Worm (Caenorhabditis elegans) whole organism, L3 larva: ENCODE measurements around the gene algn-9.
A peak's percentile ranks its signal among the peaks of the same experiment; 100 is the strongest.

Experiments
- aly-2 ChIP-seq: fragments of 150-350 bp; optimal IDR thresholded peaks from 2 replicates; lab custom pipeline; 2014; ENCODE audit warnings: missing biosample characterization, missing genetic modification characterization
- ama-1 ChIP-seq: fragments of 150-350 bp; optimal IDR thresholded peaks from 2 replicates; lab custom pipeline; 2018
- ceh-82 ChIP-seq: fragments of 150-350 bp; optimal IDR thresholded peaks from 2 replicates; lab custom pipeline; 2014; ENCODE audit warnings: missing biosample characterization, missing genetic modification characterization
- ceh-9 ChIP-seq: sonication (generic microtip); optimal IDR thresholded peaks from 2 replicates; lab custom pipeline; 2018; ENCODE audit warnings: missing biosample characterization, missing genetic modification characterization
- egl-27 ChIP-seq: sonication (generic microtip); optimal IDR thresholded peaks from 4 replicates; lab custom pipeline; 2017; ENCODE audit warnings: missing biosample characterization, missing genetic modification reagents, missing genetic modification characterization
- elt-1 ChIP-seq: fragments of 150-350 bp; optimal IDR thresholded peaks from 2 replicates; lab custom pipeline; 2014; ENCODE audit warnings: missing biosample characterization, missing genetic modification characterization
- elt-2 ChIP-seq: sonication (generic microtip); optimal IDR thresholded peaks from 2 replicates; lab custom pipeline; 2016; ENCODE audit warnings: missing genetic modification reagents, mild to moderate bottlenecking, missing genetic modification characterization, missing compliant biosample characterization
- elt-3 ChIP-seq, 3 experiments: fragments of 150-350 bp in 1 of 3; sonication (generic microtip) in 2 of 3; optimal IDR thresholded peaks; 2 replicates in 2 of 3; 4 replicates in 1 of 3; lab custom pipeline; 2014 to 2017; ENCODE audit warnings: missing biosample characterization in 3 of 3, missing genetic modification characterization in 3 of 3
- fkh-10 ChIP-seq: sonication (generic microtip); optimal IDR thresholded peaks from 2 replicates; lab custom pipeline; 2017; ENCODE audit warnings: missing biosample characterization, missing genetic modification reagents, missing genetic modification characterization
- fkh-2 ChIP-seq: fragments of 150-350 bp; optimal IDR thresholded peaks from 2 replicates; lab custom pipeline; 2014; ENCODE audit warnings: missing biosample characterization, missing genetic modification reagents, missing genetic modification characterization
- hmg-11 ChIP-seq: sonication (generic microtip); optimal IDR thresholded peaks from 2 replicates; lab custom pipeline; 2016; ENCODE audit warnings: missing genetic modification characterization, missing compliant biosample characterization
- lin-15B ChIP-seq: fragments of 150-350 bp; optimal IDR thresholded peaks from 2 replicates; lab custom pipeline; 2014; ENCODE audit warnings: missing biosample characterization, missing genetic modification characterization
- lin-39 ChIP-seq: fragments of 150-350 bp; optimal IDR thresholded peaks from 2 replicates; lab custom pipeline; 2018; ENCODE audit warnings: missing biosample characterization, missing genetic modification reagents, missing genetic modification characterization
- lsy-12 ChIP-seq: sonication (generic microtip); optimal IDR thresholded peaks from 2 replicates; lab custom pipeline; 2016; ENCODE audit warnings: mild to moderate bottlenecking, missing genetic modification characterization, missing compliant biosample characterization
- mml-1 ChIP-seq: fragments of 150-350 bp; sonication (generic microtip); optimal IDR thresholded peaks from 3 replicates; lab custom pipeline; 2014; ENCODE audit warnings: missing biosample characterization, missing genetic modification characterization
- nfya-1 ChIP-seq: sonication (generic microtip); optimal IDR thresholded peaks from 2 replicates; lab custom pipeline; 2017; ENCODE audit warnings: missing genetic modification characterization, mild to moderate bottlenecking, missing compliant biosample characterization, antibody characterized with exemption, moderate library complexity; ENCODE audit not compliant: insufficient read depth
- nhr-12 ChIP-seq: fragments of 150-350 bp; optimal IDR thresholded peaks from 2 replicates; lab custom pipeline; 2014; ENCODE audit warnings: missing biosample characterization, missing genetic modification characterization
- nhr-23 ChIP-seq: fragments of 150-350 bp; optimal IDR thresholded peaks from 2 replicates; lab custom pipeline; 2014; ENCODE audit warnings: missing biosample characterization, missing genetic modification reagents, missing genetic modification characterization
- nhr-28 ChIP-seq: fragments of 150-350 bp; optimal IDR thresholded peaks from 2 replicates; lab custom pipeline; 2014; ENCODE audit warnings: missing biosample characterization, missing genetic modification characterization
- nhr-43 ChIP-seq: sonication (generic microtip); optimal IDR thresholded peaks from 2 replicates; lab custom pipeline; 2016; ENCODE audit warnings: mild to moderate bottlenecking, missing genetic modification characterization, missing compliant biosample characterization; ENCODE audit not compliant: poor library complexity, severe bottlenecking
- nhr-67 ChIP-seq: fragments of 150-350 bp; optimal IDR thresholded peaks from 2 replicates; lab custom pipeline; 2014; ENCODE audit warnings: missing biosample characterization, missing genetic modification characterization
- nhr-76 ChIP-seq: fragments of 150-350 bp; sonication (generic microtip); optimal IDR thresholded peaks from 5 replicates; lab custom pipeline; 2014; ENCODE audit warnings: missing biosample characterization, missing genetic modification characterization
- nhr-77 ChIP-seq: fragments of 150-350 bp; optimal IDR thresholded peaks from 2 replicates; lab custom pipeline; 2014; ENCODE audit warnings: missing biosample characterization, missing genetic modification characterization
- pha-4 ChIP-seq: fragments of 150-350 bp; optimal IDR thresholded peaks from 2 replicates; lab custom pipeline; 2014; ENCODE audit warnings: missing biosample characterization, missing genetic modification reagents, missing genetic modification characterization
- pqm-1 ChIP-seq: fragments of 150-350 bp; optimal IDR thresholded peaks from 2 replicates; lab custom pipeline; 2017; ENCODE audit warnings: missing biosample characterization, missing genetic modification characterization, inconsistent platforms
- sea-2 ChIP-seq: fragments of 150-350 bp; sonication (generic microtip); optimal IDR thresholded peaks from 4 replicates; lab custom pipeline; 2014; ENCODE audit warnings: missing biosample characterization, missing genetic modification reagents, missing genetic modification characterization
- skn-1 ChIP-seq: fragments of 150-350 bp; optimal IDR thresholded peaks from 2 replicates; lab custom pipeline; 2014; ENCODE audit warnings: missing biosample characterization, missing genetic modification characterization
- snpc-4 ChIP-seq: fragments of 150-350 bp; optimal IDR thresholded peaks from 2 replicates; lab custom pipeline; 2014; ENCODE audit warnings: missing biosample characterization, missing genetic modification characterization
- tbx-2 ChIP-seq: sonication (generic microtip); optimal IDR thresholded peaks from 2 replicates; lab custom pipeline; 2016; ENCODE audit warnings: mild to moderate bottlenecking, missing genetic modification characterization, missing compliant biosample characterization
- unc-39 ChIP-seq: sonication (generic microtip); optimal IDR thresholded peaks from 4 replicates; lab custom pipeline; 2017; ENCODE audit warnings: missing biosample characterization, missing genetic modification characterization
- unc-62 ChIP-seq: fragments of 150-350 bp; sonication (generic microtip); optimal IDR thresholded peaks from 4 replicates; lab custom pipeline; 2014; ENCODE audit warnings: missing biosample characterization, missing genetic modification reagents, missing genetic modification characterization
- ztf-4 ChIP-seq: fragments of 150-350 bp; optimal IDR thresholded peaks from 2 replicates; lab custom pipeline; 2014; ENCODE audit warnings: missing biosample characterization, missing genetic modification characterization

algn-9 gene

DNA sequence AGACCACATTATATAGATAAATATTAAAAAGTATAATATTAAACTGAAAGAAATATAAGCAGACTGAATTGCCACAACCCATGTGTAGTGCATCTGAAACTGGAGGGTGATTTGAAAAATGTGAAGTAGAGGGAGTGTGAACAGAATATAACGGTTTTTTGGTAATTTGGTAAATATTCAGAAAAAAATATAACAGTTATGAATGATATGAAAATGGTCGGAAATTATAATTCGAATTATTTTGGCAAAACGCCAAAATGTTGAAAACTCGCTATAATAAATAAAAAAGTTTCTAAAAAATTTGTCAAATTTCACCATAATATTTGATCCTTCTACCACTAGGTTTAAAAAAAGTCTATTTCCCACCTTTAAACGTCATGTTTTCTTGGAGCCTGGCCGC, 18.0 kb downstream of the algn-9 start, which contains the start of gene srv-2:
TSS of gene srv-2 (minus strand) at position 101 of the 400 bp plus-strand sequence.
- no peak for TF ChIP-seq pha-4
- no peak for TF ChIP-seq nhr-23 (tag; lab: Kevin White, UChicago)
- no peak for TF ChIP-seq ama-1 (lab: Kevin White, UChicago)
- TF ChIP-seq elt-1 (tag; lab: Kevin White, UChicago) = no peak
- TF ChIP-seq lsy-12 (tag; lab: Kevin White, UChicago) = no peak
- no peak for TF ChIP-seq nhr-77 (tag; lab: Kevin White, UChicago)
- no peak for TF ChIP-seq fkh-2 (tag; lab: Kevin White, UChicago)
- no peak for TF ChIP-seq pqm-1 (tag; lab: Kevin White, UChicago)
- TF ChIP-seq nhr-67 (tag; lab: Kevin White, UChicago) = no peak
- no peak for TF ChIP-seq lin-15B

DNA sequence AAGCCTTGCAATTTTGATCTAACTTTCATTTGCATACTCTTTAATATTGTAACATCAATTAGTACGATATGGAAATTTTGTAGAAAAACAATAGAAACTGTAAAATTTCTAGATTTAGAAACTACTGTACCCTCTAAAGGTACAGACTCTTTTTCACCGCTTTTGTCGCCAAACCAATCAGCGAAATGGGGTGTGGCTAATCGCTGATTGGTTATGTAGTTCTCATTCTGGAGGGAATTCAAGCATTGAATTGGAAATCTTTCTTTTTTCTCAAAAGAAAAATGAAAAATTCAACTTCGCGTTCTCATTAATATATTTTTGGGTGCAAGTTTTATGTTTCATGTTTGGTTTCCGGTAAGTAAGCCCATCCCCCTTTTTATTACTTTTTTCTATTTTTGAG, 19.4 kb downstream of the algn-9 start:
- peak; percentile 81 for TF ChIP-seq nfya-1 (tag; lab: Kevin White, UChicago)
- TF ChIP-seq lin-39 = no peak

DNA sequence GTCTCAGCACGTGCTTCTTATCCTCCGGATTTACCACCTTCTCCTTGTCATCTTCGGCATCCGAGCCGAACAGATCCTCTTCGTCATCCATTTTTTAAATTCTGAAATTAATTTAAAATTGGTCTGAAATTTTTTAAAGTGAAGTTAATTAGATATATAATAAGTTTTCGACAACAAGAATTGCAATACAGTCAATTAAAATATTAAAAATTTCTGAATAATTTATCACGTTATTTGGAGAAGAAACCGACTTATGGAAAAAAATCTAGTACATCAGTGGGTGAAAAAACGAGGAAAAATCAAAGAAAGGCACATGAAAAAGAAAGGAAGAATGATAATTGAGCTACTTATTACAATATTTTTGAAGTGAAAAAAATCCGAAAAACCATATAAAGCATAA, 21.4 kb downstream of the algn-9 start, which contains the start of gene taf-13:
TSS of gene taf-13 (minus strand) at position 101 of the 400 bp plus-strand sequence.
- TF ChIP-seq unc-62 (GFP tag; lab: Kevin White, UChicago) = no peak
- TF ChIP-seq mml-1 (tag; lab: Kevin White, UChicago) = no peak
- TF ChIP-seq lsy-12 (tag; lab: Kevin White, UChicago) = no peak
- TF ChIP-seq nhr-28 (tag; lab: Kevin White, UChicago) = no peak
- TF ChIP-seq egl-27 (tag; lab: Kevin White, UChicago) = no peak
- no peak for TF ChIP-seq ceh-82 (tag; lab: Kevin White, UChicago)
- TF ChIP-seq lin-39 = no peak
- TF ChIP-seq sea-2 (GFP tag; lab: Kevin White, UChicago) = no peak
- TF ChIP-seq ceh-9 = no peak

DNA sequence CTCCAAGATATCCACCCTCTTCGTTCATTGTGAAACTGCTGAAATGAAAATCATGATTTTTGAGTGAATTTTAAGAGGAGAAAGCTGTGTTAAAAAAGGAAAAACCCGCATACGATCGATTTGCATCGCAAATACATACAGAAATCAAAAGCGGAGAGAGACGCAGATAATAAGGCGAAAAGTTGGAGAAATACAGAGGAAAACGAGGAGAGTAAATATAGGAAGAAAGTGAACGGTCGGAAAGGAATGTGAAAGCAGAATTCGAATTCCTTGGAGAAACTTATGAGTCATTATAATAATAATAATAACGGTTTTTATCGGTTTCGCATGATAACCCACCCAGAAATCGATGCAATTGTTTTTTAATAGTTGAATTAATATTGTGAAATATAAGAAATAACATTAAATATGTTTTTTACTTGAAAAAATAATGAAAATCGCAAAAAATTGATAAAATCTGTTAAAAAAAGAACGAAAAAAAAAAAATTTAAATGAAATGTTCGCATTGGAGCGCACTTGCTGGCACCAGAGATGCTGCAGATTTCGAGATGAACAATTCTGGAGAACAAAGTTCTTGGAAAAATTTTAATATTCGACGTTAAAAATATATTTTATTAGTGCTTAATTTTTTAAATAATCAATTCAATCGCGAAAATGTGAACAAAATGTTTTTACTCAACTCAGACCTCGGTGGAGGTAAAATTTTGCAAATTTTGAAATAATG, 23.3 kb downstream of the algn-9 start, which contains the start of gene ccm-3:
TSS of gene ccm-3 (minus strand) at position 38 of the 724 bp plus-strand sequence.
- TF ChIP-seq nhr-23 (tag; lab: Kevin White, UChicago) = peak; percentile 5
- peak; percentile 31 for TF ChIP-seq nfya-1 (tag; lab: Kevin White, UChicago)
- peak; percentile 43 for TF ChIP-seq elt-2 (tag; lab: Kevin White, UChicago)
- peak; percentile 80 for TF ChIP-seq pha-4
- peak; percentile 72 for TF ChIP-seq lin-15B
- TF ChIP-seq hmg-11 (tag; lab: Kevin White, UChicago) = peak; percentile 1
- TF ChIP-seq unc-39 (tag; lab: Kevin White, UChicago) = no peak
- no peak for TF ChIP-seq unc-62 (GFP tag; lab: Kevin White, UChicago)
- TF ChIP-seq fkh-10 (GFP tag; lab: Kevin White, UChicago) = no peak

DNA sequence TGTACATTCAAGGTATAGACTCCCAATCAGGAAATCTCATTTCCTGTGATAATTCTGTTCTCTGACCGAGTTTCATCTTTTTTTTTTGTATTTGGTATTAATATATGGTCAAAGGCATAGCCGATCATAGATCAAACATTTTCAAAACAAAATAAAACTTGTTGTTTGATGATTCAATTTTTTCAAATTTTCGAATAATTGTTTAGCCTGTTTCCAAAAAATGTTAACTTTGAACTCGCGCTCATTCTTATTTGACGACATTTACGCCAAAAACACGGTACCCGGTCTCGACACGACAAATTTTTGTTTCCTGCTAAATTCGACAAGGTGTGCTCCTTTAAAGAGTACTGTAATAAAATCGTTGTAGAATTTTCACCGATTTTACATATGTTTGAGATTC, 24.7 kb downstream of the algn-9 start:
- TF ChIP-seq mml-1 (tag; lab: Kevin White, UChicago) (no peak), nhr-67 (tag; lab: Kevin White, UChicago) (no peak), nhr-77 (tag; lab: Kevin White, UChicago) (no peak), sea-2 (GFP tag; lab: Kevin White, UChicago) (no peak), nhr-12 (no peak), nhr-23 (tag; lab: Kevin White, UChicago) (no peak), nhr-43 (tag; lab: Kevin White, UChicago) (no peak), skn-1 (tag; lab: Kevin White, UChicago) (no peak), nhr-28 (tag; lab: Kevin White, UChicago) (no peak), fkh-2 (tag; lab: Kevin White, UChicago) (no peak), nhr-76 (no peak), lsy-12 (tag; lab: Kevin White, UChicago) (no peak), aly-2 (tag; lab: Kevin White, UChicago) (no peak), ztf-4 (tag; lab: Kevin White, UChicago) (no peak), elt-3 (tag; optimal IDR thresholded peaks at IDR 0.05; lab: Kevin White, UChicago) (no peak), ceh-82 (tag; lab: Kevin White, UChicago) (no peak), snpc-4 (tag; lab: Kevin White, UChicago) (no peak), unc-39 (tag; lab: Kevin White, UChicago) (no peak), tbx-2 (tag; lab: Kevin White, UChicago) (no peak), lin-15B (no peak)
